Worm (Caenorhabditis elegans): ENCODE results near the gene Y82E9BR.18.

Gene Y82E9BR.18

DNA sequence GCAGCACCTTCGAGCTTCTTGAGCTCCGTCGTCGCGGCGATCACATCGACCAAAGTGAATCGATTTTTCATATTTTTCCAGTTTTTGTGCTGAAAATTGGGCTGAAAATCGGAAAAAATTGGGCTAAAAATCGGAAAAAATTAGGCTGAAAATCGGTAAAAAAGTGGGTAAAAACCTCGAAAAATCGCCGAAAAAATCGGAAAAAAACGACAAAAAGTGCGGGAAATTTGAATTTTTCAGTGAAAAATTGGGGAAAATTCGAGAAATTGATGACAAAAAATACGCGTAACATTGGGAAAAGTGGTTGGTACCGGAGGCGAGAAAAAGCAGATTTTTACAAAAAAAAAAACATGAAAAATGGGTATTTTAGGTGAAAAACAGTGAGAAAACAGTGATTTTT, at the start of gene Y82E9BR.18:
TSS of gene Y82E9BR.18 (minus strand) at position 101 of the 400 bp plus-strand sequence.
- TF ChIP-seq K09A11.1 (tag; optimal IDR thresholded peaks at IDR 0.05; ENCODE audit: insufficient read depth) (no peak), npax-4 (tag; optimal IDR thresholded peaks at IDR 0.05) (no peak), C08G9.2 (tag; optimal IDR thresholded peaks at IDR 0.05) (no peak), T23F11.4 (GFP tag; optimal IDR thresholded peaks at IDR 0.05) (no peak), ceh-9 (tag; optimal IDR thresholded peaks at IDR 0.05) (no peak), zip-5 (tag; optimal IDR thresholded peaks at IDR 0.05) (no peak), nhr-232 (tag; optimal IDR thresholded peaks at IDR 0.05) (no peak), K02D7.2 (tag; optimal IDR thresholded peaks at IDR 0.05) (no peak), unc-42 (tag; optimal IDR thresholded peaks at IDR 0.05) (no peak), dve-1 (tag; optimal IDR thresholded peaks at IDR 0.05) (no peak), ceh-45 (GFP tag; IDR thresholded peaks at IDR 0.05) (no peak), sox-2 (GFP tag; IDR thresholded peaks at IDR 0.05) (no peak)

DNA sequence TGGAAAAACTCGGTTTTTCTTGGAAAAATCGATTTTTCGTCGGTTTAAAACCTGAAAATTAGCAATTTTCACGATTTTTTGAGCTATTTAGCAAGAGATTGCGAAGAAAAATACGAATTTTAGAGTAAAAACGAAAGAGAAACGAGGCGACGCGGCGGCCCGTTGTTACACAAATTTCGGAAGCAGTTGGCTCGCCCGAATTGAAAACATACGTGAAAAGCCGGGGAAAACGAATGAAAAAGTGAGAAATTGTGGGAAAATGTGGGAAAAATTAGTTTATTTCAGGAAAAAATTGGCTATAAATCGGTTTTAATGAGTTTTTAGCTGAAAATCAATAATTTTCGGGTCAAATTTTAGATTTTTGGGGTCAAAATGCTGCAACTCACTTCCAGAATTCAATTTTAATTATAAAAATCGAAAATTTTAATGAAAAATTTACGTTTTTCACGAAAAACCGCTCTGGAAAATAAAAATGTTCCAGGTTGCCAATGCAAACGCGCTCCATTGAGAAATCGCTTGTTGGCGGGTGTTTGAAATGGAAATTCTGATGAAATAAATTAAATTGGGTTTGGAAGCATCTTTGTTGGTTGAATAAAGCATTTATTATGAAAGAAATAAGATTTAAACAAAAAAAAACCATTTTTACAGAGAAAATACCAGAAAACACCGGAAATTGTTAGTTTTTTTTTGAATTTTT, 49.6 kb upstream of the Y82E9BR.18 start, which contains the start of gene snf-6:
TSS of gene snf-6 (minus strand) at position 51 of the 697 bp plus-strand sequence.
- TF ChIP-seq ztf-16 (tag; optimal IDR thresholded peaks at IDR 0.05): no peak
- TF ChIP-seq che-1 (tag; optimal IDR thresholded peaks at IDR 0.05): peak; percentile 28

DNA sequence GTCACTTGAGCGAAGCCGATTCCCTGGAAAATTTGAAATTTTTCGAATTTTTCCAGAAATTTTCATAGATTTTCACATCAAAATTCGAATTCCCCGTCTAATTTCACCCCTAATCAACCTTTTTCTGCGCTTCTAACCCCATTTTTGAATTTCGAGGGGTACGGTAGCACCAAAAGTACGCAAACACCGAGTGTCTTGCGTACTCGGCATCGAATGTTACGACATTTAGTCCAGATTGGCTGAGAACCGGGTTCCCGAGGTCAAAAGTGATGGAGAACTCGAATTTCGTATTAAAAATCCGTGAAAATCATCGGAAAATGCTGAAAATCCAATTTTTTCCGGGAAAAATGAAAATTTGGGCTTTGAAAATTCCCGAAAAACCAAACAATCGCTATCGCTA, 45.1 kb upstream of the Y82E9BR.18 start:
- TF ChIP-seq fkh-6 (tag; optimal IDR thresholded peaks at IDR 0.05) (no peak), unc-42 (tag; optimal IDR thresholded peaks at IDR 0.05) (no peak)

DNA sequence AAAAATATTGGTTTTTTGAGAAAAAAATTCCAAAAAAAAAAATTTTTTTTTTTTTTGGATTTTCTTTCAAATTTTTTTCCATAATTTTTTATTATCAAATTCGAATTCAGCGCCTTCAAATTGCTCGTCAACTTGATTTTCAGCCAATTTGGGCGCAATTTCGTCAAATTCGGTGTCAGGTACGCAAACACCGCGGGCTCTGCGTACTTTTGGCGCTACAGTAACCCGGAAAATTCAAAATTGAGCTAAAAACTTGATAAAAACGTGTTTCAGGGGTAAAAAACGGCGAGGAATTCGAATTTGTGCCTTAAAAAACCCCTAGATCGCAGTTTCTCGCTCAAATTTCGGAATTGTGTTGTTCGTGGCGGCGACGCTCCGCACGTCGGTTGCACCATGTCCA, 36.6 kb upstream of the Y82E9BR.18 start:
- TF ChIP-seq nhr-232 (tag; optimal IDR thresholded peaks at IDR 0.05): no peak
- no peak for TF ChIP-seq syd-9 (tag; optimal IDR thresholded peaks at IDR 0.05)
- no peak for TF ChIP-seq ets-4 (tag; optimal IDR thresholded peaks at IDR 0.05)
- TF ChIP-seq mec-3 (tag; optimal IDR thresholded peaks at IDR 0.05; ENCODE audit: borderline replicate concordance): no peak
- TF ChIP-seq madf-2 (tag; optimal IDR thresholded peaks at IDR 0.05): no peak
- TF ChIP-seq pros-1 (tag; optimal IDR thresholded peaks at IDR 0.05): no peak
- TF ChIP-seq lin-11 (tag; optimal IDR thresholded peaks at IDR 0.05): no peak

DNA sequence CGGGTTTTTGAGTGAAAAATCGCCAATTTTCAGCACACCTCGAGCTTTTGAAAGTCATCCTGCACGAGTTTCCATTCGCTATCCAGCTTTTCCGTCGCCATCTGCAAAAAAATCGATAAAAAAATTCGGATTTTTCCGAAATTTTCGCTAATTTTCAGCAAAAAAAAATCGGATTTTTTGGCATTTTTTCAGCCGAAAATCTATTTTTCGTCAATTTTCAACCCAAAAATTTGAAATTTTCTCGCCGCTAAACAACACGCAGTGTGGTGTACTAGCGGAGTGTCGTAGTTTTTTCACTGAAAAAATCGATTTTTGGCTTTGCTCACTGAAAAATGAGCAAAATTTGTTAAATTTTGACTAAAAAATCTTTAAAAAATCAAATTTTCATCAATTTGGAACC, 34.6 kb upstream of the Y82E9BR.18 start, which contains the start of gene tmem-120:
TSS of gene tmem-120 (minus strand) at position 101 of the 400 bp plus-strand sequence.
- TF ChIP-seq sdc-2 (tag; optimal IDR thresholded peaks at IDR 0.05): no peak
- no peak for TF ChIP-seq ceh-18 (tag; optimal IDR thresholded peaks at IDR 0.05)
- TF ChIP-seq pros-1 (tag; optimal IDR thresholded peaks at IDR 0.05): no peak
- TF ChIP-seq K09A11.1 (tag; optimal IDR thresholded peaks at IDR 0.05; ENCODE audit: insufficient read depth): no peak
- no peak for TF ChIP-seq rnt-1 (tag; optimal IDR thresholded peaks at IDR 0.05)
- TF ChIP-seq hlh-6 (tag; optimal IDR thresholded peaks at IDR 0.05): no peak
- TF ChIP-seq Y22D7AL.16 (tag; optimal IDR thresholded peaks at IDR 0.05): no peak
- TF ChIP-seq fkh-6 (tag; optimal IDR thresholded peaks at IDR 0.05): no peak
- TF ChIP-seq K02D7.2 (tag; optimal IDR thresholded peaks at IDR 0.05): no peak

DNA sequence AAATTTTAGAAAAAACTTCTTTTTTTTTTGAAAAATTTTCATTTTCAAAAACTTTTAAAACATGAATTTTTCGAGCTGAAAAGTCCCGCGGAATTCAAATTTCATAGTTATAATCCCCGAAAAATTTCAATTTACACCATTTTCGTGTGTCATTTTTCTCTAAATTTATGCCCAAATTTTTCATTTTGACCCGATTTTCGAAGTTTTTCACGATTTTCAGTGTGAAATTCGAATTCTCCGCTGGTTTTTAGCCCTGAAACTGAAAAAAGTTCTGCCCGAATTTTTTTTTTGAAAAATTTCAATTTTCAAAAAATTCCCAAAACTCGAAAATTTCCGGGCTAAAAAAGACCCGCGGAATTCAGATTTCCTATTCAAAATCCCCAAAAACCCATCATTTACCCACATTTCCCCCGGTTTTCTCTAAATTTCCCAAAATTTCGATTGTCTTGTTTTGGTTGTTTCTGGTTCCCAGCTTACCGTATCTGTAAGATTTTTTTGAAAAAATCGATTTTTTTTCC, 25.5 kb upstream of the Y82E9BR.18 start:
- no peak for TF ChIP-seq unc-55 (GFP tag; optimal IDR thresholded peaks at IDR 0.05)
- no peak for TF ChIP-seq F13H6.1 (tag; optimal IDR thresholded peaks at IDR 0.05)
- TF ChIP-seq ceh-31 (tag; optimal IDR thresholded peaks at IDR 0.05): no peak
- no peak for TF ChIP-seq ceh-34 (tag; optimal IDR thresholded peaks at IDR 0.05)
- no peak for TF ChIP-seq mec-3 (tag; optimal IDR thresholded peaks at IDR 0.05; ENCODE audit: borderline replicate concordance)
- TF ChIP-seq gmeb-2 (tag; optimal IDR thresholded peaks at IDR 0.05): no peak
- no peak for TF ChIP-seq ceh-2 (tag; optimal IDR thresholded peaks at IDR 0.05)
- TF ChIP-seq ceh-45 (GFP tag; IDR thresholded peaks at IDR 0.05): no peak
- TF ChIP-seq ama-1 (optimal IDR thresholded peaks at IDR 0.05): no peak
- TF ChIP-seq fkh-10 (GFP tag; optimal IDR thresholded peaks at IDR 0.05): no peak

All from whole organism, late embryonic.